Worm (Caenorhabditis elegans) whole organism, late embryonic: ENCODE data around the gene H35B03.2.

Experiments used
- fkh-10 ChIP-seq: fragments of 150-350 bp; optimal IDR thresholded peaks from 2 replicates; lab custom pipeline; 2014; ENCODE audit warnings: missing biosample characterization, missing genetic modification reagents, missing genetic modification characterization
- madf-2 ChIP-seq: sonication (generic microtip); optimal IDR thresholded peaks from 2 replicates; lab custom pipeline; 2017; ENCODE audit warnings: missing genetic modification characterization, missing compliant biosample characterization
- nfya-1 ChIP-seq: sonication (generic microtip); optimal IDR thresholded peaks from 2 replicates; lab custom pipeline; 2017; ENCODE audit warnings: missing genetic modification characterization, mild to moderate bottlenecking, missing compliant biosample characterization, antibody characterized with exemption, moderate library complexity
- pat-9 ChIP-seq: fragments of 200-800 bp; sonication (Bioruptor generic); optimal IDR thresholded peaks from 2 replicates; lab custom pipeline; 2018; ENCODE audit warnings: mild to moderate bottlenecking, missing genetic modification characterization, moderate library complexity, missing compliant biosample characterization
- pha-2 ChIP-seq: sonication (generic microtip); optimal IDR thresholded peaks from 2 replicates; lab custom pipeline; 2017; ENCODE audit warnings: mild to moderate bottlenecking, missing genetic modification characterization, missing compliant biosample characterization
- pqm-1 ChIP-seq: sonication (generic microtip); optimal IDR thresholded peaks from 2 replicates; lab custom pipeline; 2016; ENCODE audit warnings: missing genetic modification characterization, missing compliant biosample characterization
- tbx-2 ChIP-seq: sonication (generic microtip); optimal IDR thresholded peaks from 2 replicates; lab custom pipeline; 2016; ENCODE audit warnings: missing genetic modification characterization, missing compliant biosample characterization
- unc-55 ChIP-seq: sonication (generic microtip); optimal IDR thresholded peaks from 2 replicates; lab custom pipeline; 2017; ENCODE audit warnings: missing biosample characterization, missing genetic modification reagents, missing genetic modification characterization

ce11 chrIV:5749874-5750273 is 18.4 kb upstream of the H35B03.2 start:
- TF ChIP-seq tbx-2 (tag; lab: Kevin White, UChicago) (no peak), madf-2 (no peak), nfya-1 (tag; lab: Kevin White, UChicago) (no peak), fkh-10 (GFP tag; lab: Kevin White, UChicago) (no peak), unc-55 (GFP tag; lab: Kevin White, UChicago) (no peak), pha-2 (tag; lab: Kevin White, UChicago) (no peak), pat-9 (no peak), pqm-1 (tag; lab: Kevin White, UChicago) (no peak)
